Worm (Caenorhabditis elegans) whole organism, L3 larva: ENCODE measurements around the gene Y67D8A.2.

Experiments
- R02D3.7 ChIP-seq: fragments of 150-350 bp; optimal IDR thresholded peaks from 2 replicates; lab custom pipeline; 2014; ENCODE audit warnings: missing biosample characterization, missing genetic modification characterization
- aly-2 ChIP-seq: fragments of 150-350 bp; optimal IDR thresholded peaks from 2 replicates; lab custom pipeline; 2014; ENCODE audit warnings: missing biosample characterization, missing genetic modification characterization
- ceh-16 ChIP-seq: sonication (generic microtip); optimal IDR thresholded peaks from 2 replicates; lab custom pipeline; 2017; ENCODE audit warnings: missing biosample characterization, missing genetic modification characterization
- ceh-9 ChIP-seq: sonication (generic microtip); optimal IDR thresholded peaks from 2 replicates; lab custom pipeline; 2018; ENCODE audit warnings: missing biosample characterization, missing genetic modification characterization
- daf-12 ChIP-seq: fragments of 150-350 bp; optimal IDR thresholded peaks from 2 replicates; lab custom pipeline; 2014; ENCODE audit warnings: missing biosample characterization, missing genetic modification reagents, missing genetic modification characterization
- egl-27 ChIP-seq: sonication (generic microtip); optimal IDR thresholded peaks from 4 replicates; lab custom pipeline; 2017; ENCODE audit warnings: missing biosample characterization, missing genetic modification reagents, missing genetic modification characterization
- egl-5 ChIP-seq: fragments of 150-350 bp; optimal IDR thresholded peaks from 2 replicates; lab custom pipeline; 2017; ENCODE audit warnings: missing biosample characterization, missing genetic modification reagents, missing genetic modification characterization, inconsistent platforms
- elt-2 ChIP-seq: sonication (generic microtip); optimal IDR thresholded peaks from 2 replicates; lab custom pipeline; 2016; ENCODE audit warnings: missing genetic modification reagents, mild to moderate bottlenecking, missing genetic modification characterization, missing compliant biosample characterization
- elt-3 ChIP-seq, 3 experiments: fragments of 150-350 bp in 1 of 3; sonication (generic microtip) in 2 of 3; optimal IDR thresholded peaks; 2 replicates in 2 of 3; 4 replicates in 1 of 3; lab custom pipeline; 2014 to 2017; ENCODE audit warnings: missing biosample characterization in 3 of 3, missing genetic modification characterization in 3 of 3
- eor-1 ChIP-seq, 2 experiments: fragments of 150-350 bp; optimal IDR thresholded peaks; 2 replicates each; lab custom pipeline; 2014 to 2018; ENCODE audit warnings: missing biosample characterization in 2 of 2, missing genetic modification characterization in 2 of 2
- fkh-10 ChIP-seq: sonication (generic microtip); optimal IDR thresholded peaks from 2 replicates; lab custom pipeline; 2017; ENCODE audit warnings: missing biosample characterization, missing genetic modification reagents, missing genetic modification characterization
- fkh-2 ChIP-seq: fragments of 150-350 bp; optimal IDR thresholded peaks from 2 replicates; lab custom pipeline; 2014; ENCODE audit warnings: missing biosample characterization, missing genetic modification reagents, missing genetic modification characterization
- fos-1 ChIP-seq: fragments of 150-350 bp; optimal IDR thresholded peaks from 2 replicates; lab custom pipeline; 2014; ENCODE audit warnings: missing biosample characterization, missing genetic modification characterization
- jun-1 ChIP-seq: fragments of 150-350 bp; optimal IDR thresholded peaks from 2 replicates; lab custom pipeline; 2014; ENCODE audit warnings: missing biosample characterization, missing genetic modification reagents, missing genetic modification characterization
- lin-15B ChIP-seq: fragments of 150-350 bp; optimal IDR thresholded peaks from 2 replicates; lab custom pipeline; 2014; ENCODE audit warnings: missing biosample characterization, missing genetic modification characterization
- lin-39 ChIP-seq: fragments of 150-350 bp; optimal IDR thresholded peaks from 2 replicates; lab custom pipeline; 2018; ENCODE audit warnings: missing biosample characterization, missing genetic modification reagents, missing genetic modification characterization
- lsy-12 ChIP-seq: sonication (generic microtip); optimal IDR thresholded peaks from 2 replicates; lab custom pipeline; 2016; ENCODE audit warnings: mild to moderate bottlenecking, missing genetic modification characterization, missing compliant biosample characterization
- mdl-1 ChIP-seq: fragments of 150-350 bp; optimal IDR thresholded peaks from 2 replicates; lab custom pipeline; 2014; ENCODE audit warnings: missing biosample characterization, missing genetic modification characterization
- nhr-11 ChIP-seq: fragments of 150-350 bp; optimal IDR thresholded peaks from 2 replicates; lab custom pipeline; 2014; ENCODE audit warnings: missing biosample characterization, missing genetic modification characterization
- nhr-12 ChIP-seq: fragments of 150-350 bp; optimal IDR thresholded peaks from 2 replicates; lab custom pipeline; 2014; ENCODE audit warnings: missing biosample characterization, missing genetic modification characterization
- nhr-23 ChIP-seq: fragments of 150-350 bp; optimal IDR thresholded peaks from 2 replicates; lab custom pipeline; 2014; ENCODE audit warnings: missing biosample characterization, missing genetic modification reagents, missing genetic modification characterization
- nhr-237 ChIP-seq: fragments of 150-350 bp; optimal IDR thresholded peaks from 2 replicates; lab custom pipeline; 2014; ENCODE audit warnings: missing biosample characterization, missing genetic modification characterization
- nhr-43 ChIP-seq: sonication (generic microtip); optimal IDR thresholded peaks from 2 replicates; lab custom pipeline; 2016; ENCODE audit warnings: mild to moderate bottlenecking, missing genetic modification characterization, missing compliant biosample characterization; ENCODE audit not compliant: poor library complexity, severe bottlenecking
- nhr-67 ChIP-seq: fragments of 150-350 bp; optimal IDR thresholded peaks from 2 replicates; lab custom pipeline; 2014; ENCODE audit warnings: missing biosample characterization, missing genetic modification characterization
- nhr-76 ChIP-seq: fragments of 150-350 bp; sonication (generic microtip); optimal IDR thresholded peaks from 5 replicates; lab custom pipeline; 2014; ENCODE audit warnings: missing biosample characterization, missing genetic modification characterization
- nhr-77 ChIP-seq: fragments of 150-350 bp; optimal IDR thresholded peaks from 2 replicates; lab custom pipeline; 2014; ENCODE audit warnings: missing biosample characterization, missing genetic modification characterization
- pha-4 ChIP-seq: fragments of 150-350 bp; optimal IDR thresholded peaks from 2 replicates; lab custom pipeline; 2014; ENCODE audit warnings: missing biosample characterization, missing genetic modification reagents, missing genetic modification characterization
- pqm-1 ChIP-seq: fragments of 150-350 bp; optimal IDR thresholded peaks from 2 replicates; lab custom pipeline; 2017; ENCODE audit warnings: missing biosample characterization, missing genetic modification characterization, inconsistent platforms
- sea-2 ChIP-seq: fragments of 150-350 bp; sonication (generic microtip); optimal IDR thresholded peaks from 4 replicates; lab custom pipeline; 2014; ENCODE audit warnings: missing biosample characterization, missing genetic modification reagents, missing genetic modification characterization
- skn-1 ChIP-seq: fragments of 150-350 bp; optimal IDR thresholded peaks from 2 replicates; lab custom pipeline; 2014; ENCODE audit warnings: missing biosample characterization, missing genetic modification characterization
- snpc-4 ChIP-seq: fragments of 150-350 bp; optimal IDR thresholded peaks from 2 replicates; lab custom pipeline; 2014; ENCODE audit warnings: missing biosample characterization, missing genetic modification characterization
- unc-39 ChIP-seq: sonication (generic microtip); optimal IDR thresholded peaks from 4 replicates; lab custom pipeline; 2017; ENCODE audit warnings: missing biosample characterization, missing genetic modification characterization
- unc-62 ChIP-seq: fragments of 150-350 bp; sonication (generic microtip); optimal IDR thresholded peaks from 4 replicates; lab custom pipeline; 2014; ENCODE audit warnings: missing biosample characterization, missing genetic modification reagents, missing genetic modification characterization
- zag-1 ChIP-seq: fragments of 150-350 bp; optimal IDR thresholded peaks from 2 replicates; lab custom pipeline; 2014; ENCODE audit warnings: missing biosample characterization, missing genetic modification characterization
- ztf-11 ChIP-seq: fragments of 150-350 bp; optimal IDR thresholded peaks from 2 replicates; lab custom pipeline; 2014; ENCODE audit warnings: missing biosample characterization, missing genetic modification characterization

Y67D8A.2 gene

ce11 chrIV:3296578-3297549 is 74.6 kb downstream of the Y67D8A.2 start:
- TF ChIP-seq snpc-4 (tag; lab: Kevin White, UChicago) (no peak), nhr-12 (no peak), zag-1 (tag; lab: Kevin White, UChicago) (no peak), fos-1 (tag; lab: Kevin White, UChicago) (no peak), egl-27 (tag; lab: Kevin White, UChicago) (no peak), fkh-10 (GFP tag; lab: Kevin White, UChicago) (no peak), elt-2 (no peak), aly-2 (tag; lab: Kevin White, UChicago) (no peak), pha-4 (tag; lab: Kevin White, UChicago) (no peak), unc-62 (GFP tag; lab: Kevin White, UChicago) (no peak), daf-12 (tag; lab: Kevin White, UChicago) (no peak), nhr-23 (tag; lab: Kevin White, UChicago) (no peak), pqm-1 (no peak), skn-1 (no peak), ceh-16 (no peak), lin-15B (tag; lab: Kevin White, UChicago) (no peak), egl-5 (no peak), nhr-11 (tag; lab: Kevin White, UChicago) (no peak), unc-39 (tag; lab: Kevin White, UChicago) (no peak)

ce11 chrIV:3298300-3298699 is 76.1 kb downstream of the Y67D8A.2 start, which contains the start of gene W08E12.6:
W08E12.6 (plus strand) TSS chrIV:3298600.
- TF ChIP-seq nhr-23 (tag; lab: Kevin White, UChicago) (no peak), daf-12 (tag; lab: Kevin White, UChicago) (no peak), R02D3.7 (tag; lab: Kevin White, UChicago) (no peak), ceh-9 (tag; lab: Kevin White, UChicago) (no peak), unc-39 (tag; lab: Kevin White, UChicago) (no peak), ceh-16 (no peak), unc-62 (GFP tag; lab: Kevin White, UChicago) (no peak), nhr-237 (tag; lab: Kevin White, UChicago) (no peak), jun-1 (tag; lab: Kevin White, UChicago) (no peak), fkh-2 (tag; lab: Kevin White, UChicago) (no peak), eor-1 (tag; optimal IDR thresholded peaks at IDR 0.05; lab: Kevin White, UChicago) (no peak), nhr-11 (tag; lab: Kevin White, UChicago) (no peak), fos-1 (tag; lab: Kevin White, UChicago) (no peak), lsy-12 (tag; lab: Kevin White, UChicago) (no peak), ztf-11 (tag; lab: Kevin White, UChicago) (no peak), egl-5 (no peak), nhr-43 (no peak), elt-3 (tag; optimal IDR thresholded peaks at IDR 0.05; lab: Kevin White, UChicago) (no peak)

ce11 chrIV:3299229-3299628 is 77.0 kb downstream of the Y67D8A.2 start:
- TF ChIP-seq nhr-23 (tag; lab: Kevin White, UChicago) = no peak
- TF ChIP-seq nhr-67 (tag; lab: Kevin White, UChicago) = no peak
- TF ChIP-seq jun-1 (tag; lab: Kevin White, UChicago) = no peak
- no peak for TF ChIP-seq unc-39 (tag; lab: Kevin White, UChicago)
- TF ChIP-seq nhr-11 (tag; lab: Kevin White, UChicago) = no peak
- TF ChIP-seq mdl-1 (tag; lab: Kevin White, UChicago) = no peak
- no peak for TF ChIP-seq lin-39 (tag; lab: Kevin White, UChicago)
- no peak for TF ChIP-seq nhr-76
- TF ChIP-seq fos-1 (tag; lab: Kevin White, UChicago) = no peak
- TF ChIP-seq sea-2 (GFP tag; lab: Kevin White, UChicago) = no peak
- no peak for TF ChIP-seq ztf-11 (tag; lab: Kevin White, UChicago)
- TF ChIP-seq pha-4 (tag; lab: Kevin White, UChicago) = no peak
- TF ChIP-seq ceh-16 = no peak
- no peak for TF ChIP-seq fkh-10 (GFP tag; lab: Kevin White, UChicago)
- TF ChIP-seq nhr-77 = no peak
- TF ChIP-seq daf-12 (tag; lab: Kevin White, UChicago) = no peak
